Worm (Caenorhabditis elegans): Measurements from ENCODE around the gene arrd-2.
"Not testable (repeated sequence)": the region's sequence is repeated elsewhere in the genome, so short reads cannot be mapped to it uniquely, and the experiment has no call there.

Gene arrd-2

ce11 chrII:9441838-9442237 is 34.3 kb downstream of the arrd-2 start, which contains the start of gene chil-16:
Gene chil-16 (minus strand): TSS chrII:9441938.
- TF ChIP-seq unc-62 (GFP tag; optimal IDR thresholded peaks at IDR 0.05) = no peak

ce11 chrII:9443522-9443921 is 36.0 kb downstream of the arrd-2 start, which contains the start of gene chil-15:
Gene chil-15 (minus strand): TSS chrII:9443622.
- TF ChIP-seq unc-62 (GFP tag; optimal IDR thresholded peaks at IDR 0.05) = no peak

ce11 chrII:9445368-9445767 is 37.8 kb downstream of the arrd-2 start, which contains the start of gene R09D1.13:
Gene R09D1.13 (minus strand): TSS chrII:9445468.
- TF ChIP-seq unc-62 (GFP tag; optimal IDR thresholded peaks at IDR 0.05) = no peak

ce11 chrII:9447965-9448364 is 40.4 kb downstream of the arrd-2 start, which contains the start of gene chil-18:
Gene chil-18 (plus strand): TSS chrII:9448265.
- TF ChIP-seq unc-62 (GFP tag; optimal IDR thresholded peaks at IDR 0.05) = no peak

DNA sequence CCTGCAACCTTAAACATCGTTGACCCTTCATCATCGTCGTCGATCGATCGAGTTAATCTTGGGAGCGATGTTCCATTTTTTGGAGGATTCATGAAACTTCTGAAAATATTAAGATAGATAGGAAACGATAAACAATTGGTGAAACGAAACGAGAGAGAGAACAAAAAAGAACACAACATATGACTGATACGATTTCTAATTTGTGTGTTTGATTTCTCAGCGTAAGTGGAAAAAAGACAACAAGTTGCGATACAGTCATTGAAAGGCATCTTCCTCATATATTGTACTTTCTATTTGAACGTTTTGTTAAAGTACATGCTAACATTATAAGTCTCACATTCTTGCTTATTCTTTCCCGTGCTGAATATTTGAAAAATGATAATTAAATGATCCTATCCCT is 44.6 kb downstream of the arrd-2 start, which contains the start of gene R09D1.12:
R09D1.12 (minus strand) TSS at position 101 of the 400 bp plus-strand sequence.
- not testable (repeated sequence) for TF ChIP-seq unc-62 (GFP tag; optimal IDR thresholded peaks at IDR 0.05)

- TF ChIP-seq unc-62 (GFP tag; optimal IDR thresholded peaks at IDR 0.05) = no peak
These were observed 46.7 kb downstream of the arrd-2 start, which contains the start of gene chil-19 for ce11 chrII:9454304-9454703. Gene chil-19 (minus strand): TSS chrII:9454404.

Measured in whole organism, dauer.